Fruit fly (Drosophila melanogaster): ENCODE data around the gene nerfin-1.

The nerfin-1 gene

DNA sequence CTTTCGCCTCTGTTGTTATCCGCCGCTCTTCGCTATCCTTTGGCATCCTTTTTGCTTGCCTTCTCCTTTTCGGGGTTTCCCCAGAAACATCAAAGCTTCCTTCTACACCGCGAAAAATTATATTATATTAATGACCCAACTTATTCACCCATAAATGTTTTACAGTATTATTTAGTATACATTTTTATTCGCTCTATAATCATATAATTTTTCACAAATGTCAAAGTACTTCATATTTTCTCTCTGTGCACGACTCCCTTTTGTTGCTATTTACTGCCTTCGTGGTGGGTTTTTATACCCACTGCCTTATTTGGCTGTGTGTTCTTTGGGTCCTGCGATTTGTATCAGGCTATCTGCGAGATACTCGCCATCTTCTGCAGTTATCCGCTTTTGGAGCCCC is 8.3 kb downstream of the nerfin-1 start (continued):
- TF ChIP-seq dm (GFP tag; optimal IDR thresholded peaks at IDR 0.05) = no peak
- no peak for TF ChIP-seq ase (GFP tag; IDR thresholded peaks at IDR 0.05)
- no peak for TF ChIP-seq CG7987 (GFP tag; optimal IDR thresholded peaks at IDR 0.05)
- no peak for TF ChIP-seq Lim3 (GFP tag; IDR thresholded peaks at IDR 0.05)
- peak; percentile 4 for TF ChIP-seq CG8924 (tag; optimal IDR thresholded peaks at IDR 0.05)
- TF ChIP-seq Stat92E (GFP tag; optimal IDR thresholded peaks at IDR 0.05) = no peak
- no peak for TF ChIP-seq hb (GFP tag; IDR thresholded peaks at IDR 0.05; ENCODE audit: partially characterized antibody)
- peak; percentile 38 for TF ChIP-seq CG18262 (tag; optimal IDR thresholded peaks at IDR 0.05)
- peak; percentile 54; the same call in 2 of the 3 replicates for TF ChIP-seq tgo (GFP tag; IDR thresholded peaks at IDR 0.05)
- TF ChIP-seq gcm2 (GFP tag; optimal IDR thresholded peaks at IDR 0.05) = no peak
- TF ChIP-seq CG1529 (GFP tag; optimal IDR thresholded peaks at IDR 0.05) = no peak
- no peak for TF ChIP-seq CG17186 (GFP tag; optimal IDR thresholded peaks at IDR 0.05)
- TF ChIP-seq seq (GFP tag; IDR thresholded peaks at IDR 0.05) = no peak
- peak; percentile 32 for TF ChIP-seq CG18599 (GFP tag; optimal IDR thresholded peaks at IDR 0.05)
- TF ChIP-seq bowl (GFP tag; IDR thresholded peaks at IDR 0.05) = no peak
- peak; percentile 25 for TF ChIP-seq CG10267 (tag; optimal IDR thresholded peaks at IDR 0.05)
- no peak for TF ChIP-seq CG9797 (GFP tag; optimal IDR thresholded peaks at IDR 0.05)
- no peak for TF ChIP-seq Ets65A (GFP tag)
- TF ChIP-seq Bteb2 (GFP tag; optimal IDR thresholded peaks at IDR 0.05) = no peak
- TF ChIP-seq phol (tag; optimal IDR thresholded peaks at IDR 0.05) = peak; percentile 30
- TF ChIP-seq Antp (GFP tag; optimal IDR thresholded peaks at IDR 0.05) = no peak
- TF ChIP-seq ssp (GFP tag; IDR thresholded peaks at IDR 0.05) = peak; percentile 14; the same call in 1 of the 2 replicates
- no peak for TF ChIP-seq CG1602 (GFP tag; optimal IDR thresholded peaks at IDR 0.05)
- peak; percentile 2 for TF ChIP-seq lab (GFP tag; optimal IDR thresholded peaks at IDR 0.05)
- TF ChIP-seq E2f1 (GFP tag; IDR thresholded peaks at IDR 0.05) = peak; percentile 14; the same call in 1 of the 2 replicates
- TF ChIP-seq CG3838 (GFP tag; optimal IDR thresholded peaks at IDR 0.05) = no peak
- TF ChIP-seq Ada2b (GFP tag; IDR thresholded peaks at IDR 0.05) = 0 out of 2 replicates have a peak, but pooled peaks have one; percentile 3
- no peak for TF ChIP-seq lola (GFP tag; optimal IDR thresholded peaks at IDR 0.05)
- TF ChIP-seq CG32767 (GFP tag; IDR thresholded peaks at IDR 0.05) = no peak
- TF ChIP-seq Max (GFP tag; optimal IDR thresholded peaks at IDR 0.05) = no peak
- no peak for TF ChIP-seq CTCF (GFP tag; optimal IDR thresholded peaks at IDR 0.05)
- TF ChIP-seq CG13624 (GFP tag; optimal IDR thresholded peaks at IDR 0.05) = no peak
- TF ChIP-seq CG6813 (GFP tag; optimal IDR thresholded peaks at IDR 0.05) = no peak
- no peak for TF ChIP-seq kay (GFP tag; optimal IDR thresholded peaks at IDR 0.05)
- TF ChIP-seq cwo (GFP tag; optimal IDR thresholded peaks at IDR 0.05) = peak; percentile 49
- peak; percentile 32 for TF ChIP-seq CG9727 (GFP tag; optimal IDR thresholded peaks at IDR 0.05)
- no peak for TF ChIP-seq Mad (GFP tag; optimal IDR thresholded peaks at IDR 0.05)
- TF ChIP-seq CG17568 (GFP tag; optimal IDR thresholded peaks at IDR 0.05) = no peak
- TF ChIP-seq CG6175 (GFP tag; IDR thresholded peaks at IDR 0.05) = no peak
- TF ChIP-seq Awh (GFP tag; IDR thresholded peaks at IDR 0.05) = no peak
- no peak for TF ChIP-seq CG14965 (GFP tag; optimal IDR thresholded peaks at IDR 0.05; ENCODE audit: borderline replicate concordance)
- TF ChIP-seq wor (GFP tag; IDR thresholded peaks at IDR 0.05) = no peak
- no peak for TF ChIP-seq CG8478 (optimal IDR thresholded peaks at IDR 0.05)
- TF ChIP-seq CG12659 (GFP tag; optimal IDR thresholded peaks at IDR 0.05) = no peak
- no peak for TF ChIP-seq ap (GFP tag; IDR thresholded peaks at IDR 0.05)
- TF ChIP-seq ftz-f1 (GFP tag; optimal IDR thresholded peaks at IDR 0.05) = no peak
- no peak for TF ChIP-seq slou (GFP tag; optimal IDR thresholded peaks at IDR 0.05)
- no peak for TF ChIP-seq CG15601 (tag; optimal IDR thresholded peaks at IDR 0.05)
- no peak for TF ChIP-seq CG8089 (GFP tag; optimal IDR thresholded peaks at IDR 0.05)
- no peak for TF ChIP-seq CG1832 (GFP tag; optimal IDR thresholded peaks at IDR 0.05)
- no peak for TF ChIP-seq HLH54F (GFP tag; optimal IDR thresholded peaks at IDR 0.05)
- TF ChIP-seq CG12155 (GFP tag; optimal IDR thresholded peaks at IDR 0.05) = no peak

Data from whole organism, embryonic.